Worm (Caenorhabditis elegans) whole organism, L2 larva: ENCODE data around the gene F28C6.5.

Experiments
- C34F6.9 ChIP-seq: fragments of 150-350 bp; optimal IDR thresholded peaks from 2 replicates; lab custom pipeline; 2014; ENCODE audit warnings: missing biosample characterization, missing genetic modification characterization
- F13H6.1 ChIP-seq: sonication (generic microtip); optimal IDR thresholded peaks from 2 replicates; lab custom pipeline; 2016; ENCODE audit warnings: missing genetic modification characterization, missing compliant biosample characterization
- R02D3.7 ChIP-seq: fragments of 150-350 bp; optimal IDR thresholded peaks from 2 replicates; lab custom pipeline; 2014; ENCODE audit warnings: missing biosample characterization, missing genetic modification characterization
- Y55F3AM.14 ChIP-seq: fragments of 200-800 bp; sonication (Bioruptor generic); optimal IDR thresholded peaks from 2 replicates; lab custom pipeline; 2018; ENCODE audit warnings: mild to moderate bottlenecking, missing genetic modification characterization, missing compliant biosample characterization
- alr-1 ChIP-seq: fragments of 150-350 bp; optimal IDR thresholded peaks from 2 replicates; lab custom pipeline; 2014; ENCODE audit warnings: missing biosample characterization, missing genetic modification characterization
- aly-2 ChIP-seq: fragments of 150-350 bp; optimal IDR thresholded peaks from 2 replicates; lab custom pipeline; 2014; ENCODE audit warnings: missing biosample characterization, missing genetic modification characterization
- ama-1 ChIP-seq: fragments of 150-350 bp; optimal IDR thresholded peaks from 2 replicates; lab custom pipeline; 2018; ENCODE audit warnings: inconsistent platforms
- blmp-1 ChIP-seq: sonication (generic microtip); optimal IDR thresholded peaks from 2 replicates; lab custom pipeline; 2017; ENCODE audit warnings: missing genetic modification characterization, mild to moderate bottlenecking, missing compliant biosample characterization, antibody characterized with exemption, moderate library complexity; ENCODE audit not compliant: insufficient read depth
- ceh-16 ChIP-seq: fragments of 150-350 bp; optimal IDR thresholded peaks from 2 replicates; lab custom pipeline; 2014; ENCODE audit warnings: missing biosample characterization, missing genetic modification characterization
- ceh-82 ChIP-seq: fragments of 150-350 bp; optimal IDR thresholded peaks from 2 replicates; lab custom pipeline; 2014; ENCODE audit warnings: missing biosample characterization, missing genetic modification characterization
- crh-2 ChIP-seq: sonication (generic microtip); optimal IDR thresholded peaks from 2 replicates; lab custom pipeline; 2017; ENCODE audit warnings: missing biosample characterization, missing genetic modification characterization
- dmd-4 ChIP-seq: sonication (generic microtip); optimal IDR thresholded peaks from 2 replicates; lab custom pipeline; 2017; ENCODE audit warnings: missing biosample characterization, missing genetic modification characterization
- egl-27 ChIP-seq: sonication (generic microtip); optimal IDR thresholded peaks from 3 replicates; lab custom pipeline; 2017; ENCODE audit warnings: missing biosample characterization, missing genetic modification reagents, missing genetic modification characterization
- elt-1 ChIP-seq: fragments of 150-350 bp; optimal IDR thresholded peaks from 2 replicates; lab custom pipeline; 2014; ENCODE audit warnings: missing biosample characterization, missing genetic modification characterization
- elt-3 ChIP-seq: sonication (generic microtip); optimal IDR thresholded peaks from 2 replicates; lab custom pipeline; 2017; ENCODE audit warnings: missing biosample characterization, missing genetic modification characterization
- fos-1 ChIP-seq: fragments of 150-350 bp; optimal IDR thresholded peaks from 2 replicates; lab custom pipeline; 2014; ENCODE audit warnings: missing biosample characterization, missing genetic modification characterization
- gmeb-1 ChIP-seq: fragments of 150-350 bp; optimal IDR thresholded peaks from 2 replicates; lab custom pipeline; 2014; ENCODE audit warnings: missing biosample characterization, missing genetic modification characterization
- lin-11 ChIP-seq: fragments of 150-350 bp; sonication (generic microtip); optimal IDR thresholded peaks from 2 replicates; lab custom pipeline; 2014; ENCODE audit warnings: missing biosample characterization, missing genetic modification characterization, inconsistent platforms, mixed read lengths
- lin-13 ChIP-seq: fragments of 150-350 bp; optimal IDR thresholded peaks from 2 replicates; lab custom pipeline; 2014; ENCODE audit warnings: missing biosample characterization, missing genetic modification reagents, missing genetic modification characterization
- lin-39 ChIP-seq: fragments of 150-350 bp; optimal IDR thresholded peaks from 2 replicates; lab custom pipeline; 2014; ENCODE audit warnings: missing biosample characterization, missing genetic modification reagents, missing genetic modification characterization
- lsy-2 ChIP-seq, 2 experiments: fragments of 150-350 bp in 1 of 2; sonication (generic microtip) in 1 of 2; optimal IDR thresholded peaks; 2 replicates each; lab custom pipeline; 2014 to 2017; ENCODE audit warnings: missing biosample characterization in 2 of 2, missing genetic modification characterization in 2 of 2
- mab-5 ChIP-seq: fragments of 150-350 bp; optimal IDR thresholded peaks from 2 replicates; lab custom pipeline; 2014; ENCODE audit warnings: missing biosample characterization, missing genetic modification characterization
- mbf-1 ChIP-seq: sonication (generic microtip); optimal IDR thresholded peaks from 2 replicates; lab custom pipeline; 2017; ENCODE audit warnings: missing biosample characterization, missing genetic modification characterization
- mdl-1 ChIP-seq, 2 experiments: fragments of 150-350 bp in 1 of 2; sonication (generic microtip) in 1 of 2; optimal IDR thresholded peaks; 2 replicates each; lab custom pipeline; 2017; ENCODE audit warnings: missing biosample characterization in 2 of 2, missing genetic modification characterization in 2 of 2
- nhr-12 ChIP-seq: fragments of 150-350 bp; optimal IDR thresholded peaks from 2 replicates; lab custom pipeline; 2014; ENCODE audit warnings: missing biosample characterization, missing genetic modification characterization
- nhr-129 ChIP-seq: fragments of 150-350 bp; optimal IDR thresholded peaks from 2 replicates; lab custom pipeline; 2014; ENCODE audit warnings: missing biosample characterization, missing genetic modification characterization
- nhr-21 ChIP-seq: fragments of 150-350 bp; optimal IDR thresholded peaks from 2 replicates; lab custom pipeline; 2014; ENCODE audit warnings: missing biosample characterization, missing genetic modification characterization
- nhr-237 ChIP-seq: fragments of 150-350 bp; optimal IDR thresholded peaks from 2 replicates; lab custom pipeline; 2014; ENCODE audit warnings: missing biosample characterization, missing genetic modification characterization
- nhr-77 ChIP-seq: fragments of 150-350 bp; optimal IDR thresholded peaks from 2 replicates; lab custom pipeline; 2014; ENCODE audit warnings: missing biosample characterization, missing genetic modification characterization
- peb-1 ChIP-seq: fragments of 150-350 bp; optimal IDR thresholded peaks from 2 replicates; lab custom pipeline; 2014; ENCODE audit warnings: missing biosample characterization, missing genetic modification characterization
- sem-4 ChIP-seq: fragments of 150-350 bp; optimal IDR thresholded peaks from 2 replicates; lab custom pipeline; 2014; ENCODE audit warnings: missing biosample characterization, missing genetic modification reagents, missing genetic modification characterization
- skn-1 ChIP-seq: sonication (generic microtip); optimal IDR thresholded peaks from 2 replicates; lab custom pipeline; 2017; ENCODE audit warnings: missing biosample characterization, missing genetic modification characterization
- sma-3 ChIP-seq: sonication (generic microtip); optimal IDR thresholded peaks from 2 replicates; lab custom pipeline; 2016; ENCODE audit warnings: missing genetic modification reagents, missing genetic modification characterization, missing compliant biosample characterization
- sma-9 ChIP-seq, 2 experiments: fragments of 150-350 bp in 1 of 2; sonication (generic microtip) in 1 of 2; optimal IDR thresholded peaks; 2 replicates each; lab custom pipeline; 2014 to 2016; ENCODE audit warnings: missing genetic modification characterization in 2 of 2, mild to moderate bottlenecking in 1 of 2, missing biosample characterization in 1 of 2, missing compliant biosample characterization in 1 of 2, missing genetic modification reagents in 1 of 2, moderate library complexity in 1 of 2
- unc-55 ChIP-seq: fragments of 150-350 bp; sonication (generic microtip); optimal IDR thresholded peaks from 3 replicates; lab custom pipeline; 2014; ENCODE audit warnings: missing biosample characterization, missing genetic modification reagents, missing genetic modification characterization
- unc-62 ChIP-seq: fragments of 150-350 bp; optimal IDR thresholded peaks from 2 replicates; lab custom pipeline; 2014; ENCODE audit warnings: missing biosample characterization, missing genetic modification reagents, missing genetic modification characterization
- zag-1 ChIP-seq: fragments of 150-350 bp; optimal IDR thresholded peaks from 2 replicates; lab custom pipeline; 2014; ENCODE audit warnings: missing biosample characterization, missing genetic modification characterization
- ztf-1 ChIP-seq: fragments of 200-800 bp; sonication (Bioruptor generic); conservative IDR thresholded peaks from 2 replicates; pipeline ENCODE4 v1.3.6; 2022; ENCODE audit warnings: missing genetic modification characterization, missing compliant biosample characterization
- ztf-11 ChIP-seq: sonication (generic microtip); optimal IDR thresholded peaks from 2 replicates; lab custom pipeline; 2017; ENCODE audit warnings: missing biosample characterization, missing genetic modification characterization

The F28C6.5 gene

DNA sequence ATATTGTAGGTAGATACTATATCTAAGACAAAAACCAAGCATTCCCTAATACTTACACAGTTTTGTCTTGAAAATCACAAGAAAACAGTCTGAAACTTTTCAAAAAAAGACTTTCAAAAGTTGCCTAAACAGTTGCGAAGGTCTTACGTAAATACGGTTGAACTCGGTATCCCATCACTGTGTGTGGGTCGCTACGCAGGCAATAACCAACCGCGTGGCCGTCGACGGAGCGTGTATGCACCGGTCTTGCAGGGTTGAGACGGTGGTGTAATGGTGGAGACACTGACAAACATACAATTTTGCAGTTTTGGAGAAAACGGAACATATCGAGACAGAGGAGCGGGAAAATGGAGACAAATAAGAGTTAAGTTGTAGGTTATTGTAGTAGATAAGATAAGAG, 38.1 kb upstream of the F28C6.5 start, which contains the start of gene iff-2 (continued):
- TF ChIP-seq lin-39 (tag; lab: Kevin White, UChicago) (no peak), nhr-12 (tag; lab: Kevin White, UChicago) (peak; percentile 65), ztf-1 (GFP tag; lab: Robert Waterston, UW) (no peak), F13H6.1 (peak; percentile 99), nhr-129 (tag; lab: Kevin White, UChicago) (peak; percentile 99), ceh-16 (tag; lab: Kevin White, UChicago) (peak; percentile 99), mab-5 (tag; lab: Kevin White, UChicago) (peak; percentile 97), nhr-237 (peak; percentile 77), gmeb-1 (tag; lab: Kevin White, UChicago) (peak; percentile 98), mdl-1 (tag; optimal IDR thresholded peaks at IDR 0.05; lab: Kevin White, UChicago) (peak; percentile 93 to 99), mbf-1 (no peak), elt-1 (tag; lab: Kevin White, UChicago) (no peak)
- TF ChIP-seq, all 48 proteins: peak for 39

DNA sequence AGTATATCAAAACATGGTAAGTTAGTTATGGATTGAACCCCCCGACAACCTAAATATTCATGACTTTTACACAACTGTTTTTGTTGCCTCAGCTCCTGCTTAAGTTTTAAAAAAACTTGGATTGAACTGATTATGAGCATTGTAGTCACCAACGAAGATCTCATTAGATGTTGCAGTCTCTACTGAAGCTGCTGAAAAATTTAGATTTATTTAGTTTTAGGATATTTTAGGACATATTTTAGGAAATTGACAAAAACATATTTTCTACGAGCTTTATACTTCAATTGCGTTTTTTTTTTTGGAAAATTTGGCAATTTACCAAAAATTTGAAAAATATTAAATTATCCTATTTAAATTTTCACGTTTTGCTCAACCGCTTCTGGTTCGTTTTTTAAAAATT, 37.3 kb upstream of the F28C6.5 start, which contains the start of gene F54C9.14:
F54C9.14 (plus strand) TSS at position 301 of the 400 bp plus-strand sequence.
- no peak for TF ChIP-seq ceh-82
- no peak for TF ChIP-seq lin-13 (GFP tag; lab: Kevin White, UChicago)
- no peak for TF ChIP-seq Y55F3AM.14
- TF ChIP-seq dmd-4 = no peak

DNA sequence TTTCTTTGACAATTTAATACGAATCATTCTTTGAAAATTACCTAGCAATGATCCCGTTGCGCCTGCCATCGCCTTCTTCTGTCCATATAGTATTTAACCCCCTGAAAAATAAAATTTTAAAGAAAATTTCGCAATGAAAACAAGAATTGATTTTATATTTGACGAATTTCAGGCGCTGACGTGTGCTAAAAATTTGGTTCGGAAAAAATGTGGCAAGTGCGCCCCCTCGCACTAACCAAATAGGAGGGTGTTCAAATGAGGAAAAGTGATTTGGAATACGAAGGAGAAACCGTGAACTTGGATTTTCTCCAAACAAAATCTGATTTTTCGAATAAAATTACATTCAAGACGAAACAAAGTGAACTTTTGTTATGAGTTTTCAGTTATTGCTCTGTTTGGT, 33.3 kb upstream of the F28C6.5 start, which contains the start of gene stc-1:
stc-1 (minus strand) TSS at position 101 of the 400 bp plus-strand sequence.
- TF ChIP-seq R02D3.7 (tag; lab: Kevin White, UChicago) = no peak
- TF ChIP-seq dmd-4 = no peak
- TF ChIP-seq sma-9 (GFP tag; optimal IDR thresholded peaks at IDR 0.05; lab: Kevin White, UChicago) = no peak
- TF ChIP-seq sma-9 (tag; optimal IDR thresholded peaks at IDR 0.05; lab: Kevin White, UChicago) = no peak
- peak; percentile 84 for TF ChIP-seq gmeb-1 (tag; lab: Kevin White, UChicago)
- peak; percentile 43 for TF ChIP-seq crh-2 (tag; lab: Kevin White, UChicago)
- peak; percentile 41 for TF ChIP-seq unc-55 (GFP tag; lab: Kevin White, UChicago)
- TF ChIP-seq egl-27 = no peak
- no peak for TF ChIP-seq mbf-1
- TF ChIP-seq nhr-12 (tag; lab: Kevin White, UChicago) = no peak
- no peak for TF ChIP-seq lin-11 (tag; lab: Kevin White, UChicago)
- TF ChIP-seq C34F6.9 (tag; lab: Kevin White, UChicago) = peak; percentile 36
- no peak for TF ChIP-seq fos-1 (tag; lab: Kevin White, UChicago)
- no peak for TF ChIP-seq zag-1 (tag; lab: Kevin White, UChicago)
- TF ChIP-seq peb-1 (tag; lab: Kevin White, UChicago) = no peak
- peak; percentile 13 for TF ChIP-seq sma-3 (GFP tag; lab: Kevin White, UChicago)
- TF ChIP-seq nhr-21 (tag; lab: Kevin White, UChicago) = no peak
- no peak for TF ChIP-seq nhr-237
- peak in 1 of 2 experiments; percentile 58 for TF ChIP-seq lsy-2 (tag; optimal IDR thresholded peaks at IDR 0.05; lab: Kevin White, UChicago)
- peak; percentile 23 for TF ChIP-seq nhr-129 (tag; lab: Kevin White, UChicago)

DNA sequence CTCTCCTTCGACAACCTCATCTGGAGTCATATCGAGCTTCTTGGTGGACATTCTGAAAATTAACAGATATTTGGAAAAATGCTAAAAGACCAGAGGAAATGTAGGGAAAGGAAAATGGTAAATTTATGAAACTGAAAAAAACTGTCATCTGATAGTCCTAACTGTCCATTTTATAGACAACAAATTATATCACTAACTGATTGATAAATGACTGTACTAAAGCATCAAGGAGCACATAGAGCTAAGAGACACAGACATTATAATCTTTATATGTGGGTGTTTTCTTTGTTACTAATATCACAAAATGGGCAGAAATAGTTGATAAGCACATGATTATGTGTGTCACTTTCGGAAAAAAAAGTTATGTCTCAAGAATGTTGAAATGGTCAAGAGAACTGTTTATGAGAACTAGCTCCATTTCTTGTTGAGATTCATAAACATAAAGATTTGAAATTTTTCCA, 32.5 kb upstream of the F28C6.5 start, which contains the start of gene F54C9.3:
F54C9.3 (minus strand) TSS at position 51 of the 461 bp plus-strand sequence.
- TF ChIP-seq ztf-11 (no peak), alr-1 (tag; lab: Kevin White, UChicago) (no peak), fos-1 (tag; lab: Kevin White, UChicago) (peak; percentile 98), lsy-2 (tag; optimal IDR thresholded peaks at IDR 0.05; lab: Kevin White, UChicago) (peak in 1 of 2 experiments; percentile 11), blmp-1 (tag; lab: Kevin White, UChicago) (no peak), mdl-1 (tag; optimal IDR thresholded peaks at IDR 0.05; lab: Kevin White, UChicago) (no peak), aly-2 (tag; lab: Kevin White, UChicago) (no peak), sma-3 (GFP tag; lab: Kevin White, UChicago) (no peak), nhr-12 (tag; lab: Kevin White, UChicago) (no peak), F13H6.1 (peak; percentile 46), mab-5 (tag; lab: Kevin White, UChicago) (no peak), unc-55 (GFP tag; lab: Kevin White, UChicago) (no peak), dmd-4 (no peak), ceh-82 (no peak), skn-1 (tag; lab: Kevin White, UChicago) (no peak), elt-3 (tag; lab: Kevin White, UChicago) (no peak), ama-1 (lab: Kevin White, UChicago) (no peak), sem-4 (no peak), nhr-77 (tag; lab: Kevin White, UChicago) (no peak), gmeb-1 (tag; lab: Kevin White, UChicago) (peak; percentile 41), sma-9 (GFP tag; optimal IDR thresholded peaks at IDR 0.05; lab: Kevin White, UChicago) (peak; percentile 13), sma-9 (tag; optimal IDR thresholded peaks at IDR 0.05; lab: Kevin White, UChicago) (no peak), egl-27 (no peak), crh-2 (tag; lab: Kevin White, UChicago) (peak; percentile 54), unc-62 (GFP tag; lab: Kevin White, UChicago) (no peak), nhr-237 (no peak)
